Worm (Caenorhabditis elegans): ENCODE results near the gene C15C8.8.
A peak's percentile ranks its signal among the peaks of the same experiment; 100 is the strongest.

The C15C8.8 gene

DNA sequence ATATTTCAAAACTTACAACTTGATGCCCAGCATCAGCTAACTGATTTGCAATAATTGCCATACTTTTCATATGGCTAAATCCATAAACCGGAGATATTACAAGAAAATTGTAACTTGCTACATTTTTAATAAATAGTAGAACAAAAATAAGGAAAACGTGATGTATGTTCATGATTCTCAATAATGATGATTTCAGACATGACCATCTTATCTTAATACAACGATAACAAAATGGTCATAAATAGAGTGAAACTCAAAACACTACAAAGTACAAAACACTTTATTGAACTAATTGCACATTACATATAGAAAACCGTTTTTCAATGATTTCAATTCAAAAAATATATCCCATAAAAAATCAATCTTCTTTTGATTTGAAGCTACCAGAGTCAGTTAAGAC, 40.4 kb upstream of the C15C8.8 start, which contains the start of gene ugt-5 (continued):
- TF ChIP-seq rbr-2 (tag; optimal IDR thresholded peaks at IDR 0.05) = no peak
- no peak for TF ChIP-seq tra-1 (GFP tag; IDR thresholded peaks at IDR 0.05)

DNA sequence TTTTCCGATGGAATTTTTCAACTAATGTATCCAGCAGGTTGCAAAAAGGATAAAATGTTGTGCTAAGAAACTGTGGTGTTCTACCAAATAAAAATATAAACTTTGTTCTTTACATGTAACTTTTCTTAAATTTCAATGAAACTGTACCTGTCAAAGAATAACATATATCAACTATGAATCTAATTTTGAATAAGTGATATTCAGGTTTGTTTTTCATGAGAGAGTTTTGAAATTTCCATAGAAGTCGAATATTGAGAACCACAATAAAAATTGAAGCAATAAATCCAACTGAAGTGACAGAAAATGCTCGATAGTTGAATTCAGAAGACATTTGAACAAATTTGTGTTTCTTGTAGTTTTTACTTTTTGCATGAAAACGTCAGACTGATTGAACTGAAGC, 37.9 kb upstream of the C15C8.8 start, which contains the start of gene srbc-43:
TSS of gene srbc-43 (minus strand) at position 331 of the 400 bp plus-strand sequence.
- TF ChIP-seq lin-13 (GFP tag; optimal IDR thresholded peaks at IDR 0.05) (no peak), aha-1 (tag) (peak; percentile 93), daf-12 (tag; optimal IDR thresholded peaks at IDR 0.05) (no peak), ceh-44 (GFP tag; IDR thresholded peaks at IDR 0.05) (no peak), tra-1 (GFP tag; IDR thresholded peaks at IDR 0.05) (no peak), egl-43 (GFP tag; IDR thresholded peaks at IDR 0.05) (no peak), duxl-1 (tag; optimal IDR thresholded peaks at IDR 0.05; ENCODE audit: poor library complexity) (no peak)

DNA sequence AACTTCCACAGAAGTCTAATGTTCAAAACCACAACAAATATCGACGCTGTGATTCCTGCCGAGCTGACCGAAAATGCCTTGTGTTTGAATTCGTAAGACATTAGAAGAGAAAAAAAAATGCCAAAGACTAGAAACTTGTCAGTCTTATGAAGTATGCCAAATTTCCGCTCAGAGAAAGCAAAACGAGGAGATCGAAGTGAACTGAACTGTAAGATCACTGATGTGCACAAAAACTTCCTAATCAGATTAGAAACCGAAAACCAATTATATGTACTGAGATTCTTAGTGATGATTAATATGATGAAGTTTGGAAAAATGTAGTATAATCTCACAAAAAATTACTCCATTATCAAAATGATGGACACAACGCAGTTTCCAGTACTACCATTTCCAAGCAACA, 36.1 kb upstream of the C15C8.8 start, which contains the start of gene srbc-44:
TSS of gene srbc-44 (minus strand) at position 101 of the 400 bp plus-strand sequence.
- TF ChIP-seq F10B5.3 (tag; optimal IDR thresholded peaks at IDR 0.05) (no peak), snpc-1.2 (GFP tag; IDR thresholded peaks at IDR 0.05) (no peak), lin-39 (tag; optimal IDR thresholded peaks at IDR 0.05) (no peak), dmd-8 (GFP tag; IDR thresholded peaks at IDR 0.05) (no peak), jun-1 (tag; optimal IDR thresholded peaks at IDR 0.05) (no peak), ztf-11 (tag; optimal IDR thresholded peaks at IDR 0.05) (no peak), unc-39 (tag; optimal IDR thresholded peaks at IDR 0.05) (no peak), zip-11 (GFP tag; IDR thresholded peaks at IDR 0.05) (no peak), dmd-9 (GFP tag; IDR thresholded peaks at IDR 0.05) (no peak), madf-9 (GFP tag; conservative IDR thresholded peaks at IDR 0.05) (no peak), zfp-2 (tag; optimal IDR thresholded peaks at IDR 0.05) (no peak)

DNA sequence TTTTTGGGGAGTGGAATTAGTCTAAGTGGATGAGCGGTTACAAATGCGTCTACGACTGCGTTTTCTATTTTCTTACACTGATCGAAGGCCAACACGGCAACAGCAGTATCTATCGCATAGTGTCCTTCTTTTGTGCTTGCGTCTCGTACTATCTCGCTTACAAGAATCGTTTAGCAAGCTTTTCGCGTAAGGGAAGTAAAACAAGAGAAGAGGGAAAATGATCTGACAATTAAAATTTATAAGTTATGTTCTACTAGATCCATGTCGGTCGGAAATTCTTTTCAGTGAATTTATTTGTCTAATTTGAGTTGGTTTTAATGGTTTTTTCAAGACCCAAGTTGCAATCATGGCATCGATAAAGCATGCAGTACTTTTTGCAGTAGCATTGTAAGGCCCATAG, 34.7 kb upstream of the C15C8.8 start, which contains the start of gene fkb-4:
TSS of gene fkb-4 (minus strand) at position 101 of the 400 bp plus-strand sequence.
- TF ChIP-seq ztf-7 (tag; optimal IDR thresholded peaks at IDR 0.05) (no peak), unc-62 (GFP tag; optimal IDR thresholded peaks at IDR 0.05 in 1 of 2) (no peak), unc-62 (tag; optimal IDR thresholded peaks at IDR 0.05) (no peak), lin-13 (GFP tag; optimal IDR thresholded peaks at IDR 0.05) (no peak), ceh-62 (tag; optimal IDR thresholded peaks at IDR 0.05) (no peak), vab-7 (GFP tag; IDR thresholded peaks at IDR 0.05) (no peak), saeg-2 (GFP tag; IDR thresholded peaks at IDR 0.05) (no peak), nhr-42 (GFP tag; IDR thresholded peaks at IDR 0.05) (no peak), F26F4.8 (GFP tag; conservative IDR thresholded peaks at IDR 0.05) (no peak), ama-1 (optimal IDR thresholded peaks at IDR 0.05) (no peak), F37D6.2 (tag; optimal IDR thresholded peaks at IDR 0.05) (no peak), egl-27 (tag; optimal IDR thresholded peaks at IDR 0.05) (no peak), madf-5 (GFP tag; IDR thresholded peaks at IDR 0.05) (no peak), cey-2 (tag; optimal IDR thresholded peaks at IDR 0.05; ENCODE audit: borderline replicate concordance, insufficient read depth) (no peak), mdl-1 (tag; optimal IDR thresholded peaks at IDR 0.05) (no peak), ctbp-1 (GFP tag; IDR thresholded peaks at IDR 0.05) (no peak), F10B5.3 (tag; optimal IDR thresholded peaks at IDR 0.05) (no peak), set-16 (GFP tag; IDR thresholded peaks at IDR 0.05) (no peak)

DNA sequence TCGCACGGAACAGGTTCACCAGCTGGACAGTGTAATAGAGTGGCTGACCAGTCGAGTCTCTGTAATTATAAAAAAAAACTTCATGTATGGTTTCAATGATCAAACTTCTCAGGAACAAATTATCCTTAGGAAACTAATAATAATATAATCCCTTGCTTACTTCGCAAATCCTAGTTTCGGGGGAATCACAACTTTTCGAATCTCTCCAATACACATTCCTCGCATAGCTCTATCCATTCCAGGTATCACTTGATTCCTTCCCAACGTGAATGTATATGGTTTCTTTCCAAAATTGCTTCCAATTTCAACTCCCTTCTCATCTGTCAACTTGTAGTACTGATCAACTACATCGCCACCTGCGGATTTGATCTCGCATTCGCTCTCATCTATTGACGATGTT, 34.0 kb upstream of the C15C8.8 start:
- no peak for TF ChIP-seq cey-2 (tag; optimal IDR thresholded peaks at IDR 0.05; ENCODE audit: borderline replicate concordance, insufficient read depth)
- TF ChIP-seq lim-7 (GFP tag; IDR thresholded peaks at IDR 0.05) = no peak
- TF ChIP-seq unc-130 (GFP tag; optimal IDR thresholded peaks at IDR 0.05) = no peak
- TF ChIP-seq ceh-82 (tag; optimal IDR thresholded peaks at IDR 0.05) = no peak

All from whole organism, L4 larva.